Fruit fly (Drosophila melanogaster) whole organism, embryonic: ENCODE data around the gene CG42826.

ENCODE experiments used
- CG15011 ChIP-seq: fragments of 200-800 bp; sonication (Bioruptor generic); optimal IDR thresholded peaks from 3 replicates; lab custom pipeline; 2018; ENCODE audit warnings: missing biosample characterization, mild to moderate bottlenecking, missing genetic modification characterization
- CG6254 ChIP-seq: fragments of 200-800 bp; sonication (Bioruptor generic); optimal IDR thresholded peaks from 3 replicates; lab custom pipeline; 2017; ENCODE audit warnings: mild to moderate bottlenecking, missing biosample characterization, missing genetic modification reagents, missing genetic modification characterization
- CG9437 ChIP-seq: fragments of 200-800 bp; sonication (Bioruptor generic); optimal IDR thresholded peaks from 2 replicates; lab custom pipeline; 2018; ENCODE audit warnings: missing biosample characterization, mild to moderate bottlenecking, missing genetic modification characterization
- Drgx ChIP-seq: fragments of 200-800 bp; sonication (Bioruptor generic); IDR thresholded peaks from 2 replicates; pipeline ENCODE4 v1.3.6; 2022; ENCODE audit warnings: missing biosample characterization, missing genetic modification characterization
- Ets97D ChIP-seq: fragments of 200-800 bp; sonication (Bioruptor generic); optimal IDR thresholded peaks from 3 replicates; lab custom pipeline; 2016; ENCODE audit warnings: missing biosample characterization, missing genetic modification characterization
- br ChIP-seq: fragments of >200 bp; optimal IDR thresholded peaks from 2 replicates; lab custom pipeline; 2017
- dm ChIP-seq: fragments of 200-800 bp; sonication (Bioruptor generic); optimal IDR thresholded peaks from 3 replicates; lab custom pipeline; 2016; ENCODE audit warnings: missing biosample characterization, missing genetic modification characterization
- dmrt99B ChIP-seq: fragments of 200-800 bp; sonication (Bioruptor generic); optimal IDR thresholded peaks from 2 replicates; lab custom pipeline; 2018; ENCODE audit warnings: missing biosample characterization, mild to moderate bottlenecking, missing genetic modification characterization, moderate library complexity
- fru ChIP-seq: fragments of >200 bp; optimal IDR thresholded peaks from 2 replicates; lab custom pipeline; 2017
- gcm2 ChIP-seq: fragments of 200-800 bp; sonication (Bioruptor generic); optimal IDR thresholded peaks from 2 replicates; lab custom pipeline; 2016; ENCODE audit warnings: missing biosample characterization, missing genetic modification characterization
- her ChIP-seq: fragments of 200-800 bp; sonication (Bioruptor generic); optimal IDR thresholded peaks from 2 replicates; lab custom pipeline; 2016; ENCODE audit warnings: missing biosample characterization, missing genetic modification characterization
- twi ChIP-seq: fragments of 200-800 bp; optimal IDR thresholded peaks from 2 replicates; lab custom pipeline; 2019; ENCODE audit warnings: missing biosample characterization, mild to moderate bottlenecking, missing genetic modification characterization, moderate library complexity

dm6 chr3L:10078551-10078950 is 22.1 kb downstream of the CG42826 start:
- TF ChIP-seq Drgx (GFP tag; lab: Robert Waterston, UW) (no peak), CG9437 (no peak), dm (no peak), twi (tag; lab: Kevin White, UChicago) (no peak), br (no peak), her (GFP tag; lab: Kevin White, UChicago) (no peak), fru (lab: Kevin White, UChicago) (no peak), Ets97D (GFP tag; lab: Kevin White, UChicago) (no peak), dmrt99B (tag; lab: Kevin White, UChicago) (no peak), gcm2 (GFP tag; lab: Kevin White, UChicago) (no peak), CG6254 (GFP tag; lab: Kevin White, UChicago) (no peak), CG15011 (no peak)
